Fruit fly (Drosophila melanogaster): ENCODE data around the gene BBS5.

The BBS5 gene

DNA sequence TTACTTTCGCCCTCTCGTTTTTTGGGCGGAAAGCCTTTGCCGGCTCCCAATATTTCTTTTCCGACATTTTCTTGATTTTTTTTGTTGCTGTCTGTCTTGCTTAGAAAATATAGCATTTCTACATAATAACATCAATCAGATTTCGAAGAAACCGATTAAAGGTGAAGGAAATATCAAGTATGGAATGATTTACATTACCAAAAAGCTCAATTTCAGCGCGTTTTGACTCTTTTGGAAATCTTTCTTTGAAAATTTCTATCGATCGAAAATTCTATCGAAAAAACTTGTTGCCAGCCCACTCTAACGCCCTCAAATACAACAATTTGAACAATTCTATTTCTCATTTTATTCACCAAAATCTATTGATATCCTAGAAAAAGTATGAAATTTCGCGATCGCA is 15.1 kb downstream of the BBS5 start, which contains the start of gene CG14659:
CG14659 (minus strand) TSS at position 101 of the 400 bp plus-strand sequence.
- TF ChIP-seq CG8159 (tag; optimal IDR thresholded peaks at IDR 0.05) (no peak), EcR (GFP tag; optimal IDR thresholded peaks at IDR 0.05) (no peak), CG10348 (GFP tag; IDR thresholded peaks at IDR 0.05) (no peak), D1 (tag; optimal IDR thresholded peaks at IDR 0.05) (no peak), CG17806 (tag; optimal IDR thresholded peaks at IDR 0.05) (no peak)

DNA sequence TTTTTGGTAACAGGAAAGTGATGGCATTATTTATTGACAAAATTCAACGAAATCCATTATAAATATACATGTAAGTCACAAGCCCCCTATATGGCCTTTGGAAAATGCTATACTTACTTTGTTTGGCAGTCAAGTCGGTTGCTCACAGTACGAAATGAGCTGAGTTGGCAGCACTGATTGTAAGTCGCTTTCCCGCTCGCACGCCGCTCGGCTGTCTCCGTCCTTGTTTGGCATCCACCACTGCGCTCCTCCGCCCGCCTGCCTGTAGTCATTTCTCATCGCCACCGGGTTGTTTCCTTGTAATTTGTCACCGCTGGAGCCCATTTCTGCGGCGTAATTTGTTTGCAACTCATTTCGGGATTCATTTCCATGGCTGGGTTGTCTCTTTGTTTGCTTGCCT is 17.5 kb downstream of the BBS5 start:
- TF ChIP-seq CG32121 (GFP tag; IDR thresholded peaks at IDR 0.05) = no peak
- no peak for TF ChIP-seq D1 (tag; optimal IDR thresholded peaks at IDR 0.05)
- no peak for TF ChIP-seq Ets98B (GFP tag; IDR thresholded peaks at IDR 0.05)
- no peak for TF ChIP-seq rn (GFP tag; IDR thresholded peaks at IDR 0.05)
- no peak for TF ChIP-seq CG9948 (tag; optimal IDR thresholded peaks at IDR 0.05)
- no peak for TF ChIP-seq Snoo (tag; optimal IDR thresholded peaks at IDR 0.05)
- TF ChIP-seq CG15710 (tag; optimal IDR thresholded peaks at IDR 0.05) = no peak
- TF ChIP-seq CG13204 (GFP tag; optimal IDR thresholded peaks at IDR 0.05) = no peak
- TF ChIP-seq CG8159 (tag; optimal IDR thresholded peaks at IDR 0.05) = no peak
- TF ChIP-seq CG10348 (GFP tag; IDR thresholded peaks at IDR 0.05) = no peak
- TF ChIP-seq fd96Ca (GFP tag; IDR thresholded peaks at IDR 0.05) = no peak
- TF ChIP-seq CG4496 (GFP tag; IDR thresholded peaks at IDR 0.05) = no peak
- no peak for TF ChIP-seq gl (tag; optimal IDR thresholded peaks at IDR 0.05)
- TF ChIP-seq CG17806 (tag; optimal IDR thresholded peaks at IDR 0.05) = no peak
- TF ChIP-seq CG12605 (GFP tag; IDR thresholded peaks at IDR 0.05) = no peak
- TF ChIP-seq EcR (GFP tag; optimal IDR thresholded peaks at IDR 0.05) = no peak
- no peak for TF ChIP-seq Pif1A (GFP tag; optimal IDR thresholded peaks at IDR 0.05)
- no peak for TF ChIP-seq CG14655 (GFP tag; optimal IDR thresholded peaks at IDR 0.05)
- no peak for TF ChIP-seq CG8301 (tag; optimal IDR thresholded peaks at IDR 0.05)

DNA sequence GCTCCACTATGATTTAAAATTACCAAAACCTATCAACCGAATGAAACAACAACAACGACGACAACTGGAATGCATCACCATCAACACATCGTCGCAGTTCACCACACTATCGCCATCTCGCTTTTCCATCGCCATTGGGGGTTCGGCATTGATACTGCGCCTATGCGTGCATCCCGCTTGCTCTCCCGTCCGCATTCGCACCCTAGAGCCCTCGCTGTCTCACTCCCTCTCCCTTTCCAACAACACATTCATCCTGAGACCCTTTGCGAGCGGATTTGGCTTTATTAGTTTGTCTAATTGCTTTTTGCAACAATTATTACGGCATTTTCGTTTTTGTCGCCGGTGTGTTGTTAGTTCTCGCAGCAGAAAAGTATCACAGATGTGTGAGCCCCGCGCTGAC is 19.2 kb downstream of the BBS5 start:
- TF ChIP-seq fd96Ca (GFP tag; IDR thresholded peaks at IDR 0.05) (0 out of 3 replicates have a peak, but pooled peaks have one; percentile 21), CG17806 (tag; optimal IDR thresholded peaks at IDR 0.05) (no peak)

DNA sequence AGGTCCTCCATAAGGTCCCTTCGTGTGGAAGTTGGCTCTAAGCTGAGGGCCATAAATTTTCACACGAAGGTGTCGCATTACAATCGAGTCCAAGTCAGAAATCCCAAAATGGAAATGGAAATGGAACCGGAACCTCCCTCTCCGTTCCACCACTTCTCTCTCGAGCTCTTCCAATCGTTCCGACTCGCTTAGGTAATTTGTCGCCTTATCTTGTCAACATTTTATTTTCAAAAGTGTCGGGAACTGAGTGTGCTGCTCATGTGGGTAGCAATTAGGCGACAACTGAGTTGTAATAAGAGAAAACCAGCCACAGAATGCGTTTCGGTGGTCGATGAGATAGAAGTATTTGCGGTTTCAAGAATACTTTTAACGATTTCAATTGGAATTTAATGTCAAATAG is 24.6 kb downstream of the BBS5 start:
- TF ChIP-seq CG13204 (GFP tag; optimal IDR thresholded peaks at IDR 0.05) = no peak

DNA sequence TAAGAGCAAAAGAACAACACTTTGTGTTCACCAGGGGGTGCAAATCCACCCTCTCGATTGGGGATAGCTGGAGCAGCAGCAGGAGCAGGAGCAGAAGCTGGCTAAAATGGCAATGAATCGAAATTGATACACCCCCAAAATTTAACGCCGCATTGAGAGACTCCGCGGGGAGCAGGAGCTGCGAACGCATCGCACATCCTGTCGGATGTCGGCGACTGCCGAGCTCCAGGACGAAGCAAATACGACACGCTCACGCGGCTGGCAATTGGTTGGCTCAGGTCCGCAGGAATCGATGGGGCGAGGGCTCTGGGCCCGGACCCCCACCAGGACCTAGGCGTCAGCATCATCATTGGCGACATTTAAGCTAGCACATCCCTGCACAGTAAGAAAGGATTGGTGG is 26.8 kb downstream of the BBS5 start:
- TF ChIP-seq EcR (GFP tag; optimal IDR thresholded peaks at IDR 0.05) (no peak), CG8301 (tag; optimal IDR thresholded peaks at IDR 0.05) (no peak), CG8159 (tag; optimal IDR thresholded peaks at IDR 0.05) (no peak), rn (GFP tag; IDR thresholded peaks at IDR 0.05) (no peak)

DNA sequence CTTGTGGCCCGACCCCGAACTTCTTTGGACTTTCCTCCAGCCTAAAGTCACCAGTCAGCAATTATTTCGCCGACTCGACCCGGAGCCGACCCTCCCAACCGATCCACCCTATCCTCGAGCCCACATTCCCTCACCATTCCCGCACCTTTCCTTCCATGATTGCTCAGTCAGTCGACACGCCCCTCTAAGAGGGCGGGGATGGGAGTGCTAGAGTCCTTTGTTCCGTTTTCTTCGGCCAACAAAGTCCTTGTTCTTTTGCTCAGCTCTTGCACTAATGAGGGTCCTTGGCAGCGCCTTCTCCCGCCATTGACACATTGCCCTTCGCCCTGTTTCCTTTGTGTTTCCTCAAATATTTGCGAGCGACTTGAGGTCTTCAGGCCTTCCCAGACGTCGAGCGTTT is 29.2 kb downstream of the BBS5 start:
- TF ChIP-seq Pif1A (GFP tag; optimal IDR thresholded peaks at IDR 0.05) = no peak

DNA sequence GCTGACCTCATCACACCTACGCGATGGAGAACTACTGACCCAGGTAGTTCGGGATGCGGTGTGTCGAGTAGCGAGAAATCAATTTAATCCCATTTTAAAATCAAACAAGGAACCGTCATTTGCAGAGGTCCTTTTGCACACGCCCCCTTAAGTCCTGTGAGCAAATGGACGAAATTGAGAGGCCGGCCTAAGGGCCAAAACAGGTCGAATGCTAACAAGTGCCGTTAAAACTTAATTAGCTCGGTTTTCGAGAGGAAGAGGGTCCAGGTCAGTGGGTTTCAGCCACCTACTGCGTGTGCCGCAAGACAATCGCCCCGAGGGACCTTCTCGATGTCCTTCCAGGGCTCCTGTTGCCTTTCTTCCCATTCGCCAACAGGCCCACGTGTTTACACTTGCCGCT is 30.1 kb downstream of the BBS5 start:
- TF ChIP-seq CG17806 (tag; optimal IDR thresholded peaks at IDR 0.05) = no peak
- no peak for TF ChIP-seq Snoo (tag; optimal IDR thresholded peaks at IDR 0.05)
- no peak for TF ChIP-seq CG10348 (GFP tag; IDR thresholded peaks at IDR 0.05)
- TF ChIP-seq D1 (tag; optimal IDR thresholded peaks at IDR 0.05) = no peak
- no peak for TF ChIP-seq CG8301 (tag; optimal IDR thresholded peaks at IDR 0.05)
- TF ChIP-seq Ets98B (GFP tag; IDR thresholded peaks at IDR 0.05) = no peak
- no peak for TF ChIP-seq rn (GFP tag; IDR thresholded peaks at IDR 0.05)
- TF ChIP-seq EcR (GFP tag; optimal IDR thresholded peaks at IDR 0.05) = no peak
- no peak for TF ChIP-seq CG14655 (GFP tag; optimal IDR thresholded peaks at IDR 0.05)
- no peak for TF ChIP-seq CG13204 (GFP tag; optimal IDR thresholded peaks at IDR 0.05)
- TF ChIP-seq CG9948 (tag; optimal IDR thresholded peaks at IDR 0.05) = no peak
- no peak for TF ChIP-seq CG4496 (GFP tag; IDR thresholded peaks at IDR 0.05)

DNA sequence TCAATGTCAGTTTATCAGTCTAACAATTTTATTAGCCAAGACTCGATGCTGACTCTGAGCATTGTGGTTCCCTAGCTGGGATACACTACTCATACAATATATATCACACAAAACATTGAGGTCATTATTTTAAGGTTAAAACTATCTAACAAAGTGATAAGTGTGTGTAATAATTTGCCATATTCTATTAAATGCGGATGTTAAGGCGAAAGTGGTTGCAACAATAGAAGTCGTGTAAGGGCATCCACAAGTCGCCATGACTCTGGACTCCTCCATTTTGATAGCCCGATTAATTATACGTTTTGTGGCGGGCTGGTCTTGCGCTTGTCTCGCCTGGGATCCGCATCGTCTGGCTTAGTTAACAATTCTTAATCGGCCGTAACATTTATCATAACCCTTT is 30.7 kb downstream of the BBS5 start:
- TF ChIP-seq EcR (GFP tag; optimal IDR thresholded peaks at IDR 0.05) (no peak), D1 (tag; optimal IDR thresholded peaks at IDR 0.05) (no peak), rn (GFP tag; IDR thresholded peaks at IDR 0.05) (no peak), CG4496 (GFP tag; IDR thresholded peaks at IDR 0.05) (no peak), CG17806 (tag; optimal IDR thresholded peaks at IDR 0.05) (no peak), gl (tag; optimal IDR thresholded peaks at IDR 0.05) (no peak), Ets98B (GFP tag; IDR thresholded peaks at IDR 0.05) (no peak), Pif1A (GFP tag; optimal IDR thresholded peaks at IDR 0.05) (no peak), CG10348 (GFP tag; IDR thresholded peaks at IDR 0.05) (no peak), fd96Ca (GFP tag; IDR thresholded peaks at IDR 0.05) (no peak), CG34367 (tag; optimal IDR thresholded peaks at IDR 0.05) (no peak), CG9948 (tag; optimal IDR thresholded peaks at IDR 0.05) (no peak), Snoo (tag; optimal IDR thresholded peaks at IDR 0.05) (no peak), CG15710 (tag; optimal IDR thresholded peaks at IDR 0.05) (no peak), CG13204 (GFP tag; optimal IDR thresholded peaks at IDR 0.05) (no peak), CG8301 (tag; optimal IDR thresholded peaks at IDR 0.05) (no peak), Pif1B (GFP tag; optimal IDR thresholded peaks at IDR 0.05) (no peak), CG32121 (GFP tag; IDR thresholded peaks at IDR 0.05) (no peak), CG8159 (tag; optimal IDR thresholded peaks at IDR 0.05) (no peak), CG14655 (GFP tag; optimal IDR thresholded peaks at IDR 0.05) (no peak)

Data from whole organism, pupa.